Worm (Caenorhabditis elegans) whole organism, young adult: ENCODE data around the gene T03F7.5.

ENCODE experiments used
- B0336.3 ChIP-seq: fragments of 200-800 bp; sonication (Bioruptor generic); IDR thresholded peaks from 2 replicates; pipeline ENCODE4 v1.3.6; 2022; ENCODE audit warnings: missing genetic modification characterization, missing compliant biosample characterization
- C17E4.6 ChIP-seq: fragments of 200-800 bp; sonication (Bioruptor generic); IDR thresholded peaks from 2 replicates; pipeline ENCODE4 v1.3.6; 2022; ENCODE audit warnings: missing genetic modification reagents, missing genetic modification characterization, missing compliant biosample characterization
- F33H1.4 ChIP-seq: fragments of 200-800 bp; sonication (Bioruptor generic); IDR thresholded peaks from 2 replicates; pipeline ENCODE4 v1.3.6; 2022; ENCODE audit warnings: missing genetic modification reagents, missing genetic modification characterization, missing compliant biosample characterization
- F37B4.10 ChIP-seq: fragments of 200-800 bp; sonication (Bioruptor generic); IDR thresholded peaks from 2 replicates; pipeline ENCODE4 v1.3.6; 2022; ENCODE audit warnings: missing genetic modification characterization, missing compliant biosample characterization
- F57C9.4 ChIP-seq: sonication (generic microtip); optimal IDR thresholded peaks from 2 replicates; lab custom pipeline; 2017; ENCODE audit warnings: mild to moderate bottlenecking, missing genetic modification characterization, missing compliant biosample characterization
- T07F8.4 ChIP-seq: sonication (generic microtip); optimal IDR thresholded peaks from 2 replicates; lab custom pipeline; 2016; ENCODE audit warnings: mild to moderate bottlenecking, missing genetic modification characterization, moderate library complexity, missing compliant biosample characterization
- Y53F4B.3 ChIP-seq: fragments of 200-800 bp; sonication (Bioruptor generic); IDR thresholded peaks from 2 replicates; pipeline ENCODE4 v1.3.6; 2022; ENCODE audit warnings: missing genetic modification reagents, missing genetic modification characterization, missing compliant biosample characterization
- Y56A3A.18 ChIP-seq: fragments of 200-800 bp; sonication (Bioruptor generic); IDR thresholded peaks from 2 replicates; pipeline ENCODE4 v1.3.6; 2022; ENCODE audit warnings: missing genetic modification reagents, missing genetic modification characterization, missing compliant biosample characterization
- Y67H2A.10 ChIP-seq: fragments of 200-800 bp; sonication (Bioruptor generic); conservative IDR thresholded peaks from 2 replicates; pipeline ENCODE4 v1.3.6; 2022; ENCODE audit warnings: missing genetic modification reagents, missing genetic modification characterization, missing compliant biosample characterization
- Y79H2A.3 ChIP-seq: fragments of 200-800 bp; sonication (Bioruptor generic); conservative IDR thresholded peaks from 2 replicates; pipeline ENCODE4 v1.3.6; 2022; ENCODE audit warnings: missing genetic modification reagents, missing genetic modification characterization, missing compliant biosample characterization
- Y95B8A.8 ChIP-seq: fragments of 200-800 bp; sonication (Bioruptor generic); IDR thresholded peaks from 2 replicates; pipeline ENCODE4 v1.3.6; 2022; ENCODE audit warnings: missing genetic modification reagents, missing genetic modification characterization, missing compliant biosample characterization
- ama-1 ChIP-seq, 3 experiments: fragments of 150-350 bp in 1 of 3; sonication (generic microtip) in 2 of 3; optimal IDR thresholded peaks; 2 replicates each; lab custom pipeline; 2014 to 2018; ENCODE audit warnings: missing biosample characterization in 2 of 3, missing genetic modification characterization in 2 of 3, missing genetic modification reagents in 2 of 3
- athp-1 ChIP-seq: sonication (generic microtip); optimal IDR thresholded peaks from 2 replicates; lab custom pipeline; 2017; ENCODE audit warnings: mild to moderate bottlenecking, missing genetic modification characterization, missing compliant biosample characterization
- attf-5 ChIP-seq: fragments of 200-800 bp; sonication (Bioruptor generic); optimal IDR thresholded peaks from 2 replicates; lab custom pipeline; 2018; ENCODE audit warnings: mild to moderate bottlenecking, missing genetic modification characterization, missing compliant biosample characterization
- attf-6 ChIP-seq: fragments of 200-800 bp; sonication (Bioruptor generic); IDR thresholded peaks from 2 replicates; pipeline ENCODE4 v1.3.6; 2022; ENCODE audit warnings: missing genetic modification reagents, missing genetic modification characterization, missing compliant biosample characterization
- bed-2 ChIP-seq: fragments of 200-800 bp; sonication (Bioruptor generic); IDR thresholded peaks from 2 replicates; pipeline ENCODE4 v1.3.6; 2022; ENCODE audit warnings: missing genetic modification reagents, missing genetic modification characterization, missing compliant biosample characterization
- ccch-3 ChIP-seq: fragments of 200-800 bp; sonication (Bioruptor generic); optimal IDR thresholded peaks from 2 replicates; lab custom pipeline; 2018; ENCODE audit warnings: mild to moderate bottlenecking, missing genetic modification characterization, missing compliant biosample characterization
- cebp-1 ChIP-seq, 2 experiments: fragments of 200-800 bp in 1 of 2; sonication (Bioruptor generic) in 1 of 2; sonication (generic microtip) in 1 of 2; IDR thresholded peaks in 1 of 2; optimal IDR thresholded peaks in 1 of 2; 2 replicates each; pipeline versions ENCODE4 v1.3.6 to Lab custom; 2017 to 2022; ENCODE audit warnings: missing compliant biosample characterization in 2 of 2, missing genetic modification characterization in 2 of 2, mild to moderate bottlenecking in 1 of 2, missing genetic modification reagents in 1 of 2, moderate library complexity in 1 of 2
- chd-7 ChIP-seq: sonication (generic microtip); optimal IDR thresholded peaks from 2 replicates; lab custom pipeline; 2016; ENCODE audit warnings: mild to moderate bottlenecking, missing genetic modification characterization, moderate library complexity, missing compliant biosample characterization
- dox-1 ChIP-seq: fragments of 200-800 bp; sonication (Bioruptor generic); IDR thresholded peaks from 2 replicates; pipeline ENCODE4 v1.3.6; 2022; ENCODE audit warnings: missing genetic modification reagents, missing genetic modification characterization, missing compliant biosample characterization
- egl-18 ChIP-seq: fragments of 200-800 bp; sonication (Bioruptor generic); IDR thresholded peaks from 2 replicates; pipeline ENCODE4 v1.3.6; 2022; ENCODE audit warnings: missing genetic modification reagents, missing genetic modification characterization, missing compliant biosample characterization
- egl-44 ChIP-seq: fragments of 200-800 bp; sonication (Bioruptor generic); IDR thresholded peaks from 2 replicates; pipeline ENCODE4 v1.3.6; 2022; ENCODE audit warnings: missing genetic modification reagents, missing genetic modification characterization, missing compliant biosample characterization
- fkh-3 ChIP-seq: sonication (generic microtip); optimal IDR thresholded peaks from 2 replicates; lab custom pipeline; 2016; ENCODE audit warnings: mild to moderate bottlenecking, missing genetic modification characterization, missing compliant biosample characterization
- him-1 ChIP-seq: sonication (generic microtip); optimal IDR thresholded peaks from 2 replicates; lab custom pipeline; 2016; ENCODE audit warnings: missing genotype, missing genetic modification reagents, missing genetic modification characterization, missing compliant biosample characterization
- hlh-12 ChIP-seq: sonication (generic microtip); optimal IDR thresholded peaks from 2 replicates; lab custom pipeline; 2016; ENCODE audit warnings: missing genetic modification characterization, missing compliant biosample characterization
- lag-1 ChIP-seq: fragments of 200-800 bp; sonication (Bioruptor generic); IDR thresholded peaks from 2 replicates; pipeline ENCODE4 v1.3.6; 2022; ENCODE audit warnings: missing genetic modification reagents, missing genetic modification characterization, missing compliant biosample characterization
- let-526 ChIP-seq: fragments of 200-800 bp; sonication (Bioruptor generic); IDR thresholded peaks from 2 replicates; pipeline ENCODE4 v1.3.6; 2022; ENCODE audit warnings: missing genetic modification reagents, missing genetic modification characterization, missing compliant biosample characterization
- lir-1 ChIP-seq: fragments of 200-800 bp; sonication (Bioruptor generic); conservative IDR thresholded peaks from 2 replicates; pipeline ENCODE4 v1.3.6; 2022; ENCODE audit warnings: missing genetic modification reagents, missing genetic modification characterization, missing compliant biosample characterization
- madf-8 ChIP-seq: fragments of 200-800 bp; sonication (Bioruptor generic); conservative IDR thresholded peaks from 2 replicates; pipeline ENCODE4 v1.3.6; 2022; ENCODE audit warnings: missing genetic modification reagents, missing genetic modification characterization, missing compliant biosample characterization
- nhr-120 ChIP-seq: fragments of 200-800 bp; sonication (Bioruptor generic); IDR thresholded peaks from 2 replicates; pipeline ENCODE4 v1.3.6; 2022; ENCODE audit warnings: missing genetic modification characterization, missing compliant biosample characterization
- nhr-80 ChIP-seq: sonication (generic microtip); optimal IDR thresholded peaks from 2 replicates; lab custom pipeline; 2016; ENCODE audit warnings: missing genetic modification characterization, missing compliant biosample characterization
- pbrm-1 ChIP-seq: fragments of 200-800 bp; sonication (Bioruptor generic); IDR thresholded peaks from 2 replicates; pipeline ENCODE4 v1.3.6; 2022; ENCODE audit warnings: missing genetic modification reagents, missing genetic modification characterization, missing compliant biosample characterization
- snpc-1.1 ChIP-seq: sonication (generic microtip); optimal IDR thresholded peaks from 2 replicates; lab custom pipeline; 2017; ENCODE audit warnings: missing genetic modification characterization, mild to moderate bottlenecking, missing compliant biosample characterization, antibody characterized with exemption, moderate library complexity, missing genotype, missing genetic modification reagents; ENCODE audit not compliant: insufficient read depth
- tbp1 ChIP-seq: fragments of 200-800 bp; sonication (Bioruptor generic); optimal IDR thresholded peaks from 2 replicates; lab custom pipeline; 2018; ENCODE audit warnings: mild to moderate bottlenecking, missing genetic modification characterization, missing compliant biosample characterization
- unc-62 ChIP-seq: fragments of 150-350 bp; optimal IDR thresholded peaks from 2 replicates; lab custom pipeline; 2014; ENCODE audit warnings: missing biosample characterization, missing genetic modification reagents, missing genetic modification characterization
- zim-3 ChIP-seq: sonication (generic microtip); optimal IDR thresholded peaks from 2 replicates; lab custom pipeline; 2017; ENCODE audit warnings: mild to moderate bottlenecking, missing genetic modification characterization, moderate library complexity, missing compliant biosample characterization
- ztf-18 ChIP-seq: sonication (generic microtip); optimal IDR thresholded peaks from 2 replicates; lab custom pipeline; 2016; ENCODE audit warnings: missing genotype, mild to moderate bottlenecking, missing genetic modification characterization, missing compliant biosample characterization
- ztf-25 ChIP-seq: fragments of 200-800 bp; sonication (Bioruptor generic); IDR thresholded peaks from 2 replicates; pipeline ENCODE4 v1.3.6; 2022; ENCODE audit warnings: missing genetic modification reagents, missing genetic modification characterization, missing compliant biosample characterization
- ztf-26 ChIP-seq: sonication (generic microtip); optimal IDR thresholded peaks from 2 replicates; lab custom pipeline; 2017; ENCODE audit warnings: missing genetic modification characterization, missing compliant biosample characterization
- ztf-3 ChIP-seq: fragments of 200-800 bp; sonication (Bioruptor generic); optimal IDR thresholded peaks from 2 replicates; lab custom pipeline; 2018; ENCODE audit warnings: mild to moderate bottlenecking, missing genetic modification characterization, missing compliant biosample characterization

T03F7.5 gene

ce11 chrV:11298632-11299031 is at the start of gene T03F7.5:
TSS of gene T03F7.5 (minus strand) at chrV:11298732.
- TF ChIP-seq Y56A3A.18 (GFP tag; lab: Robert Waterston, UW) (no peak), lir-1 (GFP tag; lab: Robert Waterston, UW) (no peak), ztf-26 (tag; lab: Kevin White, UChicago) (no peak), madf-8 (no peak), B0336.3 (GFP tag; lab: Robert Waterston, UW) (no peak)

- TF ChIP-seq let-526 (0 out of 2 replicates have a peak, but pooled peaks have one; percentile 24), Y67H2A.10 (GFP tag; lab: Robert Waterston, UW) (no peak)
Measured at ce11 chrV:11346912-11347311, 48.4 kb upstream of the T03F7.5 start, which contains the start of gene grl-7. TSS of gene grl-7 (minus strand) at chrV:11347012.

ce11 chrV:11344816-11345336 is 46.3 kb upstream of the T03F7.5 start:
- TF ChIP-seq chd-7 (tag; lab: Kevin White, UChicago) = no peak
- TF ChIP-seq Y79H2A.3 = no peak
- TF ChIP-seq ztf-3 = no peak
- TF ChIP-seq egl-44 (GFP tag; lab: Robert Waterston, UW) = no peak
- TF ChIP-seq athp-1 (tag; lab: Kevin White, UChicago) = no peak
- TF ChIP-seq unc-62 (GFP tag; lab: Kevin White, UChicago) = no peak
- TF ChIP-seq ccch-3 (GFP tag; lab: Kevin White, UChicago) = no peak
- TF ChIP-seq ztf-25 (GFP tag; lab: Robert Waterston, UW) = no peak
- TF ChIP-seq attf-5 (GFP tag; lab: Kevin White, UChicago) = no peak
- TF ChIP-seq tbp1 (GFP tag; lab: Kevin White, UChicago) = no peak
- no peak for TF ChIP-seq hlh-12 (tag; lab: Kevin White, UChicago)
- TF ChIP-seq lir-1 (GFP tag; lab: Robert Waterston, UW) = no peak
- no peak for TF ChIP-seq snpc-1.1 (tag; lab: Kevin White, UChicago)
- no peak for TF ChIP-seq ztf-18 (tag; lab: Kevin White, UChicago)
- no peak for TF ChIP-seq bed-2 (GFP tag; lab: Robert Waterston, UW)
- TF ChIP-seq zim-3 (tag; lab: Kevin White, UChicago) = no peak
- no peak for TF ChIP-seq Y95B8A.8 (GFP tag; lab: Robert Waterston, UW)
- no peak for TF ChIP-seq lag-1 (GFP tag; lab: Robert Waterston, UW)
- no peak for TF ChIP-seq dox-1 (GFP tag; lab: Robert Waterston, UW)

ce11 chrV:11344112-11344511 is 45.6 kb upstream of the T03F7.5 start:
- TF ChIP-seq ama-1 (optimal IDR thresholded peaks at IDR 0.05; lab: Kevin White, UChicago) = no peak
- TF ChIP-seq ama-1 (GFP tag; optimal IDR thresholded peaks at IDR 0.05; lab: Kevin White, UChicago) = no peak
- no peak for TF ChIP-seq nhr-120 (GFP tag; lab: Robert Waterston, UW)
- no peak for TF ChIP-seq cebp-1 (GFP tag; IDR thresholded peaks at IDR 0.05; lab: Robert Waterston, UW)
- no peak for TF ChIP-seq cebp-1 (tag; optimal IDR thresholded peaks at IDR 0.05; lab: Kevin White, UChicago)
- TF ChIP-seq attf-6 (GFP tag; lab: Robert Waterston, UW) = no peak

- TF ChIP-seq zim-3 (tag; lab: Kevin White, UChicago) (no peak), pbrm-1 (GFP tag; lab: Robert Waterston, UW) (no peak), cebp-1 (GFP tag; IDR thresholded peaks at IDR 0.05; lab: Robert Waterston, UW) (no peak), cebp-1 (tag; optimal IDR thresholded peaks at IDR 0.05; lab: Kevin White, UChicago) (no peak), lir-1 (GFP tag; lab: Robert Waterston, UW) (no peak), Y53F4B.3 (GFP tag; lab: Robert Waterston, UW) (no peak), him-1 (no peak), F57C9.4 (no peak), nhr-80 (tag; lab: Kevin White, UChicago) (no peak), F37B4.10 (GFP tag; lab: Robert Waterston, UW) (no peak), F33H1.4 (GFP tag; lab: Robert Waterston, UW) (no peak), egl-18 (GFP tag; lab: Robert Waterston, UW) (no peak), T07F8.4 (tag; lab: Kevin White, UChicago) (no peak), C17E4.6 (GFP tag; lab: Robert Waterston, UW) (no peak), fkh-3 (tag; lab: Kevin White, UChicago) (no peak)
- TF ChIP-seq, all 124 proteins: peak for 0
Measured at ce11 chrV:11341913-11342312, 43.4 kb upstream of the T03F7.5 start, which contains the start of gene T02E9.5. TSS of gene T02E9.5 (plus strand) at chrV:11342233.
